Worm (Caenorhabditis elegans): ENCODE measurements around the gene Y73F4A.3.

Y73F4A.3 gene

ce11 chrIV:9040393-9040792 lies at the start of gene Y73F4A.3:
Gene Y73F4A.3, minus strand, starts transcription at chrIV:9040493.
- peak; percentile 62 for TF ChIP-seq pha-4 (tag; optimal IDR thresholded peaks at IDR 0.05)
- TF ChIP-seq ceh-82 (tag; optimal IDR thresholded peaks at IDR 0.05), result no peak

DNA sequence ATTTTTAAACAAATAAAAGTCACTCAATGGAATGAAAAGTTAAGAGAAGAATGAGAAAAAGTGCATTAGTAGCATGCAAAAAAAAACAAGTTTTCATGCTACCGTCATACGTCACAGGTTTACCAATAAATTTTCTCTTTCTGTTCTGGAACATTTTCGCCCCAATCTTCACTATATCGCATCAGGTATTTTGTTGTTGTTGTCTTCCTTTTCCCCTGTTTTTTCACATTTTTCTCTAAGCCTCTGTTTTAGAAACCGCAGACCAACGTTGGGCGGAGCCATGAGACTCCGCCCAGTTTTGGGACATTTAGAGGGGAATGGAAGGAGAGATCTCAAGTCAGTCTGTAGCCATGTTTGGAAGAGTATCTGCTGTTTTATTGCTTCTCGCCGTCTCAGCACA lies 48.0 kb upstream of the Y73F4A.3 start, which contains the start of gene msa-1:
Gene msa-1, plus strand, starts transcription at position 301 of the 400 bp plus-strand sequence.
- no peak for TF ChIP-seq aly-2 (tag; optimal IDR thresholded peaks at IDR 0.05)
- peak; percentile 2 for TF ChIP-seq egl-5 (tag; optimal IDR thresholded peaks at IDR 0.05)

DNA sequence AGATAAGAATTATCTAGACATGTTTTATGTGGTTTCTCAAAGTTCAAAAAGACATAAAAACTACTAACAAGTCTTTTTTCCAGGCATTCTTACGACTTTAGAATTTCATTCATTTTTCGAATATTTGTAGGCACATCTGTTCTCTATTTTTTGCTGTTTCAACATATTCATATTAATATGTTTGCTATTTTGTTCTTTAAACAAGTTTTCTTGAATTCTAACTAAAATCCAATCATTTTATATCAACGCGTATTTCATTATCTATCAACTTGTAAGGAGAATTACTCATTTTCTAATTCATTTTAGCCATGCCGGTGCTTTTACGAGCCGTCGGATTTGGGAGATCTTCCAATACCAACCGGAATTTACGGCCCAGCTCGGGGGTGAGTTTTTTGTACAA lies 41.8 kb upstream of the Y73F4A.3 start, which contains the start of gene twk-8:
Gene twk-8, plus strand, starts transcription at position 301 of the 400 bp plus-strand sequence.
- no peak for TF ChIP-seq nhr-11 (tag; optimal IDR thresholded peaks at IDR 0.05)
- TF ChIP-seq pqm-1 (tag; optimal IDR thresholded peaks at IDR 0.05), result no peak
- no peak for TF ChIP-seq eor-1 (tag; optimal IDR thresholded peaks at IDR 0.05)
- no peak for TF ChIP-seq fos-1 (tag; optimal IDR thresholded peaks at IDR 0.05)
- TF ChIP-seq ztf-4 (tag; optimal IDR thresholded peaks at IDR 0.05), result no peak
- TF ChIP-seq fkh-10 (GFP tag; optimal IDR thresholded peaks at IDR 0.05), result no peak
- no peak for TF ChIP-seq nhr-237 (tag; optimal IDR thresholded peaks at IDR 0.05)
- TF ChIP-seq nfya-1 (tag; optimal IDR thresholded peaks at IDR 0.05; ENCODE audit: insufficient read depth), result no peak
- no peak for TF ChIP-seq egl-27 (tag; optimal IDR thresholded peaks at IDR 0.05)
- no peak for TF ChIP-seq fkh-2 (tag; optimal IDR thresholded peaks at IDR 0.05)
- no peak for TF ChIP-seq mml-1 (tag; optimal IDR thresholded peaks at IDR 0.05)
- no peak for TF ChIP-seq tbx-2 (tag; optimal IDR thresholded peaks at IDR 0.05)
- no peak for TF ChIP-seq aly-2 (tag; optimal IDR thresholded peaks at IDR 0.05)
- no peak for TF ChIP-seq egl-5 (tag; optimal IDR thresholded peaks at IDR 0.05)
- TF ChIP-seq zag-1 (tag; optimal IDR thresholded peaks at IDR 0.05), result no peak

DNA sequence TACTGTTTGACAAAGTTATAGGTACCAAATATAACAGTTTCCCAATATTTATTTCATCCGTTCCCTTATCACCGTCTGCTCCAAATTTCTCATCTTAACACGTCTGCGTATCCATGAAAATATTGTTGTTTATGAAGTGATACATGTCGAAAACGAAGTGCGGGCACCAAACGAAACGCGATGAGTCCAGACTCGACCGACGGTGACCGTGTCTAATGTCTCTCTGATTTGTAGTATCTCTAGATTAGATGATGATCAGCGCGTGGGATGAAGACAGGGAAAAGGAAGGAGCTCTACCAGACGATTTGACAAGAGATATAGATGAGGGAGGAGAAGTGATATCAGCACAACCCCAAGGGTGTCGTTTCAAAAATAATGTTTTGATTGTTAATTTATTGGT lies 39.9 kb upstream of the Y73F4A.3 start:
- TF ChIP-seq nhr-76 (tag; optimal IDR thresholded peaks at IDR 0.05) (no peak), elt-3 (tag; optimal IDR thresholded peaks at IDR 0.05) (no peak), tbx-2 (tag; optimal IDR thresholded peaks at IDR 0.05) (no peak), nfya-1 (tag; optimal IDR thresholded peaks at IDR 0.05; ENCODE audit: insufficient read depth) (peak; percentile 7), egl-27 (tag; optimal IDR thresholded peaks at IDR 0.05) (no peak), egl-5 (tag; optimal IDR thresholded peaks at IDR 0.05) (peak; percentile 59), unc-62 (GFP tag; optimal IDR thresholded peaks at IDR 0.05) (no peak), elt-2 (tag; optimal IDR thresholded peaks at IDR 0.05) (no peak), eor-1 (tag; optimal IDR thresholded peaks at IDR 0.05) (no peak), sea-2 (GFP tag; optimal IDR thresholded peaks at IDR 0.05) (no peak), R02D3.7 (tag; optimal IDR thresholded peaks at IDR 0.05) (no peak), aly-2 (tag; optimal IDR thresholded peaks at IDR 0.05) (no peak), snpc-4 (tag; optimal IDR thresholded peaks at IDR 0.05) (no peak)

DNA sequence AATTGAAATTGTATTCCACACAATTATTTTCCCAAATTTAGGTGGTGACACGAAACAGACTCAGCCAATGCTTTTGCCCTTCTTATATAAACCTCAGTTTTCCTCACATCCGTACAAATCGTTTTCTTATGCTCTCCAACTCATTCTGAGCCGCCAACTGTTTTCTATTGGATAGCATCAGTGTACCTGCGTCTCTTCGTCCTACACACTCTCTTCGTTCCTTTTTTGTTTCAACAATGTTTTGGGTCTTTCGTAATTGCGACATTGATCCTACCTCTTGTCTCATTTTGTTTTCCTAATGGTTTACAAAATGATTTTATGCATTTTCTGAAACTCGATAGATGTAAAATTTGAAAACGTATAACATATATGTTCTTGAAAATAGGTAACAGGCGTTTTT lies 39.0 kb upstream of the Y73F4A.3 start:
- TF ChIP-seq egl-5 (tag; optimal IDR thresholded peaks at IDR 0.05) (peak; percentile 70), skn-1 (tag; optimal IDR thresholded peaks at IDR 0.05) (no peak)

DNA sequence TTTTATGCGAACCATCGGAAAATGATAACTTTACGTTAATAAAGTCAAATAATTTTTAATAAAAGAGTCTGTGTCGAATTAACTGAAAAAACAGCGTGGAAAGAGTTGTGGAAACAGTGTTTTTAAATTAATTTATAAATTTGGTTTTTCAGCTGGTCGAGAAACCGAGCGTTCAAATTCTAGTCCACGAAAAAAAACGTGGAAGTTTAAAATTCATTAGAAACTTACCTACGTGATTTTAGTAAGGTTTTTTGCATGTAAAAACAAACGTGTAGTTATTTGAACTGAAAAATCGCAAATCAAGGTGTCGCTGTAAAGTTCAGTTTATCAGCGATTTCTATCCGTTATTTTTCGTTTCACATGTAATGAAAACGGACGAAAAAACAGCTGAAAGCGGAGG lies 38.2 kb upstream of the Y73F4A.3 start, which contains the start of gene mans-4:
Gene mans-4, minus strand, starts transcription at position 101 of the 400 bp plus-strand sequence.
- TF ChIP-seq ztf-11 (tag; optimal IDR thresholded peaks at IDR 0.05), result no peak
- no peak for TF ChIP-seq nhr-43 (tag; optimal IDR thresholded peaks at IDR 0.05; ENCODE audit: poor library complexity, severe bottlenecking)

- TF ChIP-seq pha-4 (tag; optimal IDR thresholded peaks at IDR 0.05), result peak; percentile 79
- no peak for TF ChIP-seq egl-5 (tag; optimal IDR thresholded peaks at IDR 0.05)
- TF ChIP-seq snpc-4 (tag; optimal IDR thresholded peaks at IDR 0.05), result peak; percentile 78
- TF ChIP-seq nfya-1 (tag; optimal IDR thresholded peaks at IDR 0.05; ENCODE audit: insufficient read depth), result peak; percentile 80
- TF ChIP-seq lin-39 (tag; optimal IDR thresholded peaks at IDR 0.05), result peak; percentile 64
- TF ChIP-seq nhr-25 (tag; optimal IDR thresholded peaks at IDR 0.05), result peak; percentile 80
- no peak for TF ChIP-seq nhr-67 (tag; optimal IDR thresholded peaks at IDR 0.05)
- TF ChIP-seq pqm-1 (tag; optimal IDR thresholded peaks at IDR 0.05), result peak; percentile 9
- TF ChIP-seq R02D3.7 (tag; optimal IDR thresholded peaks at IDR 0.05), result peak; percentile 54
- peak; percentile 96 for TF ChIP-seq nhr-43 (tag; optimal IDR thresholded peaks at IDR 0.05; ENCODE audit: poor library complexity, severe bottlenecking)
- TF ChIP-seq nhr-237 (tag; optimal IDR thresholded peaks at IDR 0.05), result no peak
- peak; percentile 86 for TF ChIP-seq nhr-23 (tag; optimal IDR thresholded peaks at IDR 0.05)
- peak; percentile 29 for TF ChIP-seq jun-1 (tag; optimal IDR thresholded peaks at IDR 0.05)
- TF ChIP-seq elt-2 (tag; optimal IDR thresholded peaks at IDR 0.05), result peak; percentile 35
- TF ChIP-seq lsy-12 (tag; optimal IDR thresholded peaks at IDR 0.05), result peak; percentile 64
- peak; percentile 71 for TF ChIP-seq fkh-10 (GFP tag; optimal IDR thresholded peaks at IDR 0.05)
- TF ChIP-seq ceh-9 (tag; optimal IDR thresholded peaks at IDR 0.05), result no peak
- peak; percentile 42 for TF ChIP-seq hmg-11 (tag; optimal IDR thresholded peaks at IDR 0.05)
- peak; percentile 72 for TF ChIP-seq lin-15B (tag; optimal IDR thresholded peaks at IDR 0.05)
These were observed 34.0 kb upstream of the Y73F4A.3 start, which contains the start of gene mppb-1 for ce11 chrIV:9074244-9074723. Gene mppb-1, plus strand, starts transcription at chrIV:9074673.
